Worm (Caenorhabditis elegans) whole organism, L4 larva: ENCODE measurements around the gene C17F4.2.

ENCODE experiments used
- F26F4.8 ChIP-seq: fragments of 200-800 bp; sonication (Bioruptor generic); conservative IDR thresholded peaks from 2 replicates; pipeline ENCODE4 v1.3.6; 2022; ENCODE audit warnings: missing genetic modification characterization, missing compliant biosample characterization
- R02D3.7 ChIP-seq: fragments of 150-350 bp; sonication (generic microtip); optimal IDR thresholded peaks from 3 replicates; lab custom pipeline; 2014; ENCODE audit warnings: missing biosample characterization, missing genetic modification characterization
- T20F7.1 ChIP-seq: fragments of 200-800 bp; sonication (Bioruptor generic); optimal IDR thresholded peaks from 2 replicates; lab custom pipeline; 2018; ENCODE audit warnings: mild to moderate bottlenecking, missing genetic modification characterization, missing compliant biosample characterization
- T26A8.4 ChIP-seq: fragments of 200-800 bp; sonication (Bioruptor generic); IDR thresholded peaks from 2 replicates; pipeline ENCODE4 v1.3.6; 2022; ENCODE audit warnings: missing genetic modification characterization, missing compliant biosample characterization
- Y75B8A.6 ChIP-seq: fragments of 200-800 bp; sonication (Bioruptor generic); IDR thresholded peaks from 2 replicates; pipeline ENCODE4 v1.3.6; 2022; ENCODE audit warnings: missing genetic modification reagents, missing genetic modification characterization, missing compliant biosample characterization
- ZK337.2 ChIP-seq: fragments of 200-800 bp; sonication (Bioruptor generic); IDR thresholded peaks from 2 replicates; pipeline ENCODE4 v1.3.6; 2022; ENCODE audit warnings: missing genetic modification reagents, missing genetic modification characterization, missing compliant biosample characterization
- arid-1 ChIP-seq: fragments of 200-800 bp; sonication (Bioruptor generic); conservative IDR thresholded peaks from 2 replicates; pipeline ENCODE4 v1.3.6; 2022; ENCODE audit warnings: missing genetic modification reagents, missing genetic modification characterization, missing compliant biosample characterization
- ceh-44 ChIP-seq: fragments of 200-800 bp; sonication (Bioruptor generic); IDR thresholded peaks from 2 replicates; pipeline ENCODE4 v1.3.6; 2022; ENCODE audit warnings: missing genetic modification reagents, missing genetic modification characterization, missing compliant biosample characterization
- duxl-1 ChIP-seq: sonication (generic microtip); optimal IDR thresholded peaks from 2 replicates; lab custom pipeline; 2016; ENCODE audit warnings: mild to moderate bottlenecking, missing genetic modification characterization, moderate library complexity, missing compliant biosample characterization; ENCODE audit not compliant: poor library complexity
- fkh-10 ChIP-seq: fragments of 150-350 bp; optimal IDR thresholded peaks from 2 replicates; lab custom pipeline; 2014; ENCODE audit warnings: missing biosample characterization, missing genetic modification reagents, missing genetic modification characterization
- gei-8 ChIP-seq: fragments of 200-800 bp; sonication (Bioruptor generic); optimal IDR thresholded peaks from 2 replicates; lab custom pipeline; 2018; ENCODE audit warnings: mild to moderate bottlenecking, missing genetic modification characterization, missing compliant biosample characterization
- hif-1 ChIP-seq, 2 experiments: sonication (generic microtip); optimal IDR thresholded peaks; 2 replicates each; lab custom pipeline; 2016 to 2017; ENCODE audit warnings: missing compliant biosample characterization in 2 of 2, missing genetic modification characterization in 2 of 2, missing genetic modification reagents in 2 of 2, missing genotype in 2 of 2, mild to moderate bottlenecking in 1 of 2
- lin-1 ChIP-seq: fragments of 200-800 bp; sonication (Bioruptor generic); IDR thresholded peaks from 2 replicates; pipeline ENCODE4 v1.3.6; 2022; ENCODE audit warnings: missing genetic modification reagents, missing genetic modification characterization, missing compliant biosample characterization
- lin-15B ChIP-seq: fragments of 150-350 bp; sonication (generic microtip); optimal IDR thresholded peaks from 3 replicates; lab custom pipeline; 2014; ENCODE audit warnings: missing biosample characterization, missing genetic modification characterization
- lin-39 ChIP-seq: fragments of 150-350 bp; optimal IDR thresholded peaks from 2 replicates; lab custom pipeline; 2014; ENCODE audit warnings: missing biosample characterization, missing genetic modification reagents, missing genetic modification characterization
- madf-5 ChIP-seq, 2 experiments: fragments of 200-800 bp; sonication (Bioruptor generic); IDR thresholded peaks; 2 replicates each; pipeline ENCODE4 v1.3.6; 2022; ENCODE audit warnings: missing compliant biosample characterization in 2 of 2, missing genetic modification characterization in 2 of 2
- nhr-10 ChIP-seq: fragments of 150-350 bp; optimal IDR thresholded peaks from 2 replicates; lab custom pipeline; 2014; ENCODE audit warnings: missing biosample characterization, missing genetic modification characterization
- nhr-28 ChIP-seq: fragments of 150-350 bp; optimal IDR thresholded peaks from 2 replicates; lab custom pipeline; 2014; ENCODE audit warnings: missing biosample characterization, missing genetic modification characterization
- nhr-76 ChIP-seq: fragments of 150-350 bp; optimal IDR thresholded peaks from 2 replicates; lab custom pipeline; 2014; ENCODE audit warnings: missing biosample characterization, missing genetic modification characterization
- pha-4 ChIP-seq, 2 experiments: fragments of 150-350 bp in 1 of 2; fragments of 200-800 bp in 1 of 2; sonication (Bioruptor generic) in 1 of 2; IDR thresholded peaks in 1 of 2; optimal IDR thresholded peaks in 1 of 2; 2 replicates each; pipeline versions ENCODE4 v1.3.6 to Lab custom; 2014 to 2022; ENCODE audit warnings: missing genetic modification characterization in 2 of 2, missing genetic modification reagents in 2 of 2, missing biosample characterization in 1 of 2, missing compliant biosample characterization in 1 of 2
- php-3 ChIP-seq: fragments of 200-800 bp; sonication (Bioruptor generic); IDR thresholded peaks from 2 replicates; pipeline ENCODE4 v1.3.6; 2022; ENCODE audit warnings: missing genetic modification reagents, missing genetic modification characterization, missing compliant biosample characterization
- pqm-1 ChIP-seq: sonication (generic microtip); optimal IDR thresholded peaks from 2 replicates; lab custom pipeline; 2017; ENCODE audit warnings: missing biosample characterization, missing genetic modification characterization
- saeg-2 ChIP-seq: fragments of 200-800 bp; sonication (Bioruptor generic); IDR thresholded peaks from 2 replicates; pipeline ENCODE4 v1.3.6; 2022; ENCODE audit warnings: missing genetic modification reagents, missing genetic modification characterization, missing compliant biosample characterization
- spr-3 ChIP-seq: fragments of 200-800 bp; sonication (Bioruptor generic); optimal IDR thresholded peaks from 2 replicates; lab custom pipeline; 2018; ENCODE audit warnings: mild to moderate bottlenecking, missing genetic modification characterization, missing compliant biosample characterization
- unc-62 ChIP-seq, 3 experiments: fragments of 150-350 bp in 1 of 3; sonication (generic microtip); optimal IDR thresholded peaks in 2 of 3; peaks in 1 of 3; 1 replicate in 1 of 3; 2 replicates in 2 of 3; lab custom pipeline; 2014 to 2017; ENCODE audit warnings: missing biosample characterization in 3 of 3, missing genetic modification characterization in 3 of 3, missing genetic modification reagents in 3 of 3, missing genotype in 1 of 3
- zip-2 ChIP-seq: fragments of 150-350 bp; optimal IDR thresholded peaks from 2 replicates; lab custom pipeline; 2014; ENCODE audit warnings: missing biosample characterization, missing genetic modification characterization
- ztf-11 ChIP-seq: fragments of 150-350 bp; optimal IDR thresholded peaks from 2 replicates; lab custom pipeline; 2014; ENCODE audit warnings: missing biosample characterization, missing genetic modification characterization
- ztf-7 ChIP-seq: fragments of 150-350 bp; optimal IDR thresholded peaks from 2 replicates; lab custom pipeline; 2014; ENCODE audit warnings: missing biosample characterization, missing genetic modification characterization

The C17F4.2 gene

ce11 chrII:3225200-3225599 lies 23.3 kb upstream of the C17F4.2 start, which contains the start of gene ZC239.16 (continued):
- TF ChIP-seq php-3 (GFP tag; lab: Robert Waterston, UW) (peak; percentile 27; the same call in 1 of the 2 replicates), madf-5 (GFP tag; IDR thresholded peaks at IDR 0.05; lab: Robert Waterston, UW) (no peak), spr-3 (GFP tag; lab: Kevin White, UChicago) (no peak), pqm-1 (tag; lab: Kevin White, UChicago) (peak; percentile 38), nhr-28 (peak; percentile 50)

- TF ChIP-seq ceh-44 (GFP tag; lab: Robert Waterston, UW), result no peak
- TF ChIP-seq ztf-7 (tag; lab: Kevin White, UChicago), result no peak
- no peak for TF ChIP-seq arid-1 (GFP tag; lab: Robert Waterston, UW)
Observed at ce11 chrII:3225780-3226179, 22.7 kb upstream of the C17F4.2 start, which contains the start of gene ZC239.17. Gene ZC239.17, minus strand, starts transcription at chrII:3225880.

DNA sequence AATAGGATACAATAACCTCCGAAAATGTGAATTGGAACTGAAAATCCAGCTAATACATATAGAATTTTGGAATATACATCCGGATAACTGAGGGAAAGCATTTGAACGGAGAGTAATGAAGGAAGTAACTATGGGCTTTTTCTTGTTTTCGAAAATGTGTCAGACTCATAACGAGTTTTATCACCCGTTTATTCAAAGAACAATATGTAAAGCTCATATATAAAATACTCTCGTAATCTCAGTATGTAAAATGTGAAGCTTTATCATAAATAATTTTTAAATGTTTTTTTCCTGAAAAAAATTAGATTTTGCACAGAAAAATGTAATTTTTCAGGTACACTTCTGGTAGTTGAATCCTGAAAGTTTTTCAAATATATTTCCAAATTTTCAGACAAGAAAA lies 18.0 kb upstream of the C17F4.2 start, which contains the start of gene srh-297:
TSS of gene srh-297 (minus strand) at position 101 of the 400 bp plus-strand sequence.
- no peak for TF ChIP-seq T20F7.1 (GFP tag; lab: Kevin White, UChicago)
- no peak for TF ChIP-seq saeg-2 (GFP tag; lab: Robert Waterston, UW)
- no peak for TF ChIP-seq fkh-10
- TF ChIP-seq nhr-76 (tag; lab: Kevin White, UChicago), result no peak
- no peak for TF ChIP-seq hif-1 (tag; optimal IDR thresholded peaks at IDR 0.05; lab: Kevin White, UChicago)

ce11 chrII:3234725-3235124 lies 13.7 kb upstream of the C17F4.2 start, which contains the start of gene C17F4.8:
Gene C17F4.8, minus strand, starts transcription at chrII:3234825.
- TF ChIP-seq F26F4.8 (GFP tag; lab: Robert Waterston, UW) (no peak), lin-1 (no peak), lin-39 (tag; lab: Kevin White, UChicago) (no peak), R02D3.7 (tag; lab: Kevin White, UChicago) (no peak), T26A8.4 (no peak), nhr-10 (no peak), lin-15B (tag; lab: Kevin White, UChicago) (no peak), php-3 (GFP tag; lab: Robert Waterston, UW) (no peak), duxl-1 (tag; lab: Kevin White, UChicago) (no peak), pha-4 (GFP tag; IDR thresholded peaks at IDR 0.05; lab: Robert Waterston, UW) (no peak), pha-4 (tag; optimal IDR thresholded peaks at IDR 0.05; lab: Kevin White, UChicago) (no peak), zip-2 (tag; lab: Kevin White, UChicago) (no peak), gei-8 (GFP tag; lab: Kevin White, UChicago) (no peak), ztf-11 (tag; lab: Kevin White, UChicago) (no peak), pqm-1 (tag; lab: Kevin White, UChicago) (no peak)

ce11 chrII:3237038-3237521 lies 11.4 kb upstream of the C17F4.2 start, which contains the start of the genes srz-67 and C17F4.11:
Gene srz-67, minus strand, starts transcription at chrII:3237138.
Gene C17F4.11, plus strand, starts transcription at chrII:3237471.
- TF ChIP-seq unc-62 (GFP tag; optimal IDR thresholded peaks at IDR 0.05 in 1 of 2; lab: Kevin White, UChicago) (peak in 1 of 2 experiments; percentile 2), unc-62 (tag; optimal IDR thresholded peaks at IDR 0.05; lab: Kevin White, UChicago) (no peak), saeg-2 (GFP tag; lab: Robert Waterston, UW) (no peak), T20F7.1 (GFP tag; lab: Kevin White, UChicago) (no peak), Y75B8A.6 (GFP tag; lab: Robert Waterston, UW) (no peak)

- TF ChIP-seq unc-62 (GFP tag; optimal IDR thresholded peaks at IDR 0.05 in 1 of 2; lab: Kevin White, UChicago) (peak in 1 of 2 experiments; percentile 70), unc-62 (tag; optimal IDR thresholded peaks at IDR 0.05; lab: Kevin White, UChicago) (no peak), ZK337.2 (GFP tag; lab: Robert Waterston, UW) (no peak)
- TF ChIP-seq, all 104 proteins: peak for 1
Observed at ce11 chrII:3240207-3240606, 8.3 kb upstream of the C17F4.2 start, which contains the start of gene C17F4.3. Gene C17F4.3, plus strand, starts transcription at chrII:3240507.
